Worm (Caenorhabditis elegans) whole organism, L2 larva: ENCODE results near the gene str-159.

Source experiments
- egl-27 ChIP-seq: sonication (generic microtip); optimal IDR thresholded peaks from 3 replicates; lab custom pipeline; 2017; ENCODE audit warnings: missing biosample characterization, missing genetic modification reagents, missing genetic modification characterization
- mdl-1 ChIP-seq, 2 experiments: fragments of 150-350 bp in 1 of 2; sonication (generic microtip) in 1 of 2; optimal IDR thresholded peaks; 2 replicates each; lab custom pipeline; 2017; ENCODE audit warnings: missing biosample characterization in 2 of 2, missing genetic modification characterization in 2 of 2
- nhr-25 ChIP-seq: fragments of 150-350 bp; sonication (generic microtip); optimal IDR thresholded peaks from 3 replicates; lab custom pipeline; 2014; ENCODE audit warnings: missing biosample characterization, missing genetic modification characterization
- unc-62 ChIP-seq: fragments of 150-350 bp; optimal IDR thresholded peaks from 2 replicates; lab custom pipeline; 2014; ENCODE audit warnings: missing biosample characterization, missing genetic modification reagents, missing genetic modification characterization

ce11 chrIV:4903961-4904360 is 5.2 kb upstream of the str-159 start, which contains the start of gene str-161:
- TF ChIP-seq unc-62 (GFP tag; lab: Kevin White, UChicago) (no peak), mdl-1 (tag; optimal IDR thresholded peaks at IDR 0.05; lab: Kevin White, UChicago) (no peak), nhr-25 (tag; lab: Kevin White, UChicago) (no peak), egl-27 (tag; lab: Kevin White, UChicago) (no peak)
